Worm (Caenorhabditis elegans) whole organism, L4 larva: ENCODE measurements around the gene air-1.
A peak's percentile ranks its signal among the peaks of the same experiment; 100 is the strongest.

Source experiments
- ama-1 ChIP-seq: fragments of 150-350 bp; optimal IDR thresholded peaks from 2 replicates; lab custom pipeline; 2014; ENCODE audit warnings: inconsistent platforms, mixed read lengths
- ces-1 ChIP-seq: fragments of 150-350 bp; sonication (generic microtip); optimal IDR thresholded peaks from 4 replicates; lab custom pipeline; 2014; ENCODE audit warnings: missing biosample characterization, missing genetic modification reagents, missing genetic modification characterization
- hlh-11 ChIP-seq: fragments of 200-800 bp; sonication (Bioruptor generic); optimal IDR thresholded peaks from 2 replicates; lab custom pipeline; 2018; ENCODE audit warnings: mild to moderate bottlenecking, missing genetic modification characterization, missing compliant biosample characterization
- lin-15B ChIP-seq: fragments of 150-350 bp; sonication (generic microtip); optimal IDR thresholded peaks from 3 replicates; lab custom pipeline; 2014; ENCODE audit warnings: missing biosample characterization, missing genetic modification characterization
- mdl-1 ChIP-seq, 2 experiments: fragments of 150-350 bp in 1 of 2; sonication (generic microtip) in 1 of 2; optimal IDR thresholded peaks; 2 replicates each; lab custom pipeline; 2014 to 2017; ENCODE audit warnings: missing biosample characterization in 2 of 2, missing genetic modification characterization in 2 of 2
- nhr-10 ChIP-seq: fragments of 150-350 bp; optimal IDR thresholded peaks from 2 replicates; lab custom pipeline; 2014; ENCODE audit warnings: missing biosample characterization, missing genetic modification characterization
- nhr-25 ChIP-seq: sonication (generic microtip); optimal IDR thresholded peaks from 2 replicates; lab custom pipeline; 2017; ENCODE audit warnings: missing genetic modification characterization, mild to moderate bottlenecking, missing compliant biosample characterization, antibody characterized with exemption, moderate library complexity, borderline replicate concordance; ENCODE audit not compliant: insufficient read depth

DNA sequence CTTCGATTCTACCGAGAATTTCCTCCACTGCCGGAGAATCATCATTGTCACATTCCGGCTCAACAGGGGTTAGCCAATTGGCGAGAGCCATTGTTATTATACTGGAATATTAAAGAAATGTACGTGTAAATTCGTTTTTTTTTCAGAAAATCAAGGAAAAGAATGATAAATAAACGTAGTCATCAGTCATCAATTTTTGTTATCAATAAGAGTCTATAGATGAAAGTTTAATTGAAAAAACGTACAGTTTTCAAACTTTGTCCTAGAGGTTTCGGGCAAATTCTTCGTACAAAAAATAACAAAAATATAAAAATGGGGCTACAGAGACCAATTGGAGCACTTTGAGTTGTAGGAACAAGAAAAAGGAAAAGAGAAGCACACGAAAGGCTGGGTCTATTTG lies 22.3 kb upstream of the air-1 start, which contains the start of gene F20D6.11:
- TF ChIP-seq nhr-25 (tag; lab: Kevin White, UChicago) (no peak), nhr-10 (no peak), ces-1 (GFP tag; lab: Kevin White, UChicago) (no peak), mdl-1 (tag; optimal IDR thresholded peaks at IDR 0.05; lab: Kevin White, UChicago) (no peak), ama-1 (no peak), lin-15B (tag; lab: Kevin White, UChicago) (no peak), hlh-11 (tag; lab: Kevin White, UChicago) (peak; percentile 5)
